Fruit fly (Drosophila melanogaster): ENCODE data around the gene RPA2.

Gene RPA2

DNA sequence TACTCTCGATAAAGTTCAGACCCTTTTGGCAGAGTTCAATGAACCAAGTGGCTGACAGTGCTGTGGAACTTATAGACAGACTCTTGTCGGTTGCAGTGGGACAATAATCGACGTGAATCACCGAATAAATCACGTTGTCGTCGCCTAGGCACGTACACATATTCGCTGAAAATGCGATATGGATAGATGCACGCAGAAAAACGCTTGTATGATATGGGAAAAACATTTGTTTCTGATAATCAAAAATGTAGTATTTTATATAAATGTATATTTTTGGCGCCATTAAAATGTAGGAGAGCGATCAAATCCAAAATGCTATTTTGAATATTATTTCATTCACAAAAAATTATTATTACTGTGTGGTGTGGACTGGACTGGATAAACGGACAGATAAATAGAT lies 10.7 kb downstream of the RPA2 start (continued):
- TF ChIP-seq esg (GFP tag; conservative IDR thresholded peaks at IDR 0.05), result peak; percentile 26; the same call in 1 of the 2 replicates
- TF ChIP-seq CG12391 (tag; optimal IDR thresholded peaks at IDR 0.05), result peak; percentile 50
- TF ChIP-seq Rfx (GFP tag; IDR thresholded peaks at IDR 0.05), result peak; percentile 25; the same call in 1 of the 2 replicates
- peak; percentile 27 for TF ChIP-seq D19A (tag; optimal IDR thresholded peaks at IDR 0.05)
- TF ChIP-seq phol (tag; optimal IDR thresholded peaks at IDR 0.05), result peak; percentile 50
- TF ChIP-seq mld (GFP tag; IDR thresholded peaks at IDR 0.05; ENCODE audit: partially characterized antibody), result no peak
- TF ChIP-seq nmo (GFP tag; optimal IDR thresholded peaks at IDR 0.05), result peak; percentile 12
- TF ChIP-seq wor (GFP tag; IDR thresholded peaks at IDR 0.05), result no peak
- no peak for TF ChIP-seq sr (GFP tag; IDR thresholded peaks at IDR 0.05)
- TF ChIP-seq CG4730 (GFP tag; IDR thresholded peaks at IDR 0.05), result no peak
- no peak for TF ChIP-seq insv (GFP tag; optimal IDR thresholded peaks at IDR 0.05)
- peak; percentile 49 for TF ChIP-seq CG10979 (tag; optimal IDR thresholded peaks at IDR 0.05)
- TF ChIP-seq CG2116 (GFP tag; optimal IDR thresholded peaks at IDR 0.05), result no peak
- peak; percentile 44; the same call in 1 of the 3 replicates for TF ChIP-seq CG11695 (GFP tag; IDR thresholded peaks at IDR 0.05)
- peak; percentile 22 for TF ChIP-seq CG17829 (tag; optimal IDR thresholded peaks at IDR 0.05)
- no peak for TF ChIP-seq ash1 (GFP tag; optimal IDR thresholded peaks at IDR 0.05)
- peak; percentile 8 for TF ChIP-seq Hsf (GFP tag; optimal IDR thresholded peaks at IDR 0.05)
- no peak for TF ChIP-seq CG6175 (GFP tag; IDR thresholded peaks at IDR 0.05)
- TF ChIP-seq YL-1 (GFP tag; optimal IDR thresholded peaks at IDR 0.05), result no peak
- TF ChIP-seq BEAF-32 (GFP tag; optimal IDR thresholded peaks at IDR 0.05), result no peak
- TF ChIP-seq twi (tag; optimal IDR thresholded peaks at IDR 0.05), result no peak
- peak; percentile 27; the same call in 1 of the 2 replicates for TF ChIP-seq E2f2 (GFP tag; IDR thresholded peaks at IDR 0.05)
- peak; percentile 58; the same call in 1 of the 2 replicates for TF ChIP-seq CG31441 (GFP tag; IDR thresholded peaks at IDR 0.05)
- peak; percentile 34; the same call in 1 of the 3 replicates for TF ChIP-seq B-H1 (GFP tag; IDR thresholded peaks at IDR 0.05)
- TF ChIP-seq Myb (GFP tag; optimal IDR thresholded peaks at IDR 0.05), result no peak
- peak; percentile 56 for TF ChIP-seq CG2712 (tag; optimal IDR thresholded peaks at IDR 0.05)
- TF ChIP-seq prd (optimal IDR thresholded peaks at IDR 0.05), result no peak
- TF ChIP-seq prd (GFP tag; IDR thresholded peaks at IDR 0.05), result peak; percentile 63
- TF ChIP-seq so (GFP tag; IDR thresholded peaks at IDR 0.05), result peak; percentile 67; the same call in 2 of the 3 replicates
- TF ChIP-seq hth (optimal IDR thresholded peaks at IDR 0.05), result no peak
- no peak for TF ChIP-seq CG3065 (GFP tag; optimal IDR thresholded peaks at IDR 0.05)
- peak; percentile 30 for TF ChIP-seq CG12155 (GFP tag; optimal IDR thresholded peaks at IDR 0.05)
- peak; percentile 58; the same call in 2 of the 3 replicates for TF ChIP-seq tgo (GFP tag; IDR thresholded peaks at IDR 0.05)
- no peak for TF ChIP-seq otp (GFP tag; IDR thresholded peaks at IDR 0.05)
- TF ChIP-seq slbo (GFP tag; IDR thresholded peaks at IDR 0.05), result peak; percentile 31; the same call in 1 of the 2 replicates
- no peak for TF ChIP-seq CG13624 (GFP tag; optimal IDR thresholded peaks at IDR 0.05)
- no peak for TF ChIP-seq usp (GFP tag; optimal IDR thresholded peaks at IDR 0.05)
- TF ChIP-seq sisA (GFP tag; IDR thresholded peaks at IDR 0.05), result peak; percentile 29; the same call in 1 of the 2 replicates
- no peak for TF ChIP-seq crp (GFP tag; optimal IDR thresholded peaks at IDR 0.05)
- peak; percentile 30 for TF ChIP-seq CG4424 (GFP tag; optimal IDR thresholded peaks at IDR 0.05)
- no peak for TF ChIP-seq Adf1 (GFP tag; IDR thresholded peaks at IDR 0.05)

DNA sequence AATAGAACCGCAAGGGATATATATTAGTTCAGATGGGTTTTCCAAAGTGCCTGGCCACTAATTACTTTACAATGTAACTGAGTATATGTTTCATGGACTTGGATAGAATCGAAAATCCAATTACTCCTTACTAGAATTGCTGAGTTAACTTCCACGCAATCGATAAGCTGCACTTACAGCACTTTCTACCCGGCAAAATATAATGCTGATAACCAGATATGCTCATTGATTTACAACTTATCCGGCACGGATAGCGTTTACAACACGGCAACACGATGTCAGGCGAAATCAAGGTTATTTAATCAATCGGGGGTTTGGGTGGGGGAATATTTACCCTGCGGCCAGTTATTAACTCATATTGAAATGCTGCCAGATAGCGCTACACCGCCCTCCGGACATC lies 12.4 kb downstream of the RPA2 start:
- TF ChIP-seq Poxn (GFP tag; IDR thresholded peaks at IDR 0.05) (no peak), p53 (GFP tag; optimal IDR thresholded peaks at IDR 0.05) (no peak), HLH54F (GFP tag; optimal IDR thresholded peaks at IDR 0.05) (no peak), CG11504 (tag; optimal IDR thresholded peaks at IDR 0.05) (no peak), slbo (GFP tag; IDR thresholded peaks at IDR 0.05) (no peak), CG17568 (GFP tag; optimal IDR thresholded peaks at IDR 0.05) (no peak), D (optimal IDR thresholded peaks at IDR 0.05) (no peak), D (GFP tag; optimal IDR thresholded peaks at IDR 0.05) (no peak), Nf-YA (GFP tag; IDR thresholded peaks at IDR 0.05) (no peak), ems (GFP tag; optimal IDR thresholded peaks at IDR 0.05) (no peak), CG7556 (GFP tag; optimal IDR thresholded peaks at IDR 0.05) (no peak), NC2β (GFP tag; optimal IDR thresholded peaks at IDR 0.05) (no peak), HLH3B (GFP tag; IDR thresholded peaks at IDR 0.05) (no peak), Jarid2 (GFP tag; optimal IDR thresholded peaks at IDR 0.05) (no peak), toy (GFP tag; IDR thresholded peaks at IDR 0.05) (no peak)
